Fruit fly (Drosophila melanogaster): Measurements from ENCODE around the gene CG12054.

DNA sequence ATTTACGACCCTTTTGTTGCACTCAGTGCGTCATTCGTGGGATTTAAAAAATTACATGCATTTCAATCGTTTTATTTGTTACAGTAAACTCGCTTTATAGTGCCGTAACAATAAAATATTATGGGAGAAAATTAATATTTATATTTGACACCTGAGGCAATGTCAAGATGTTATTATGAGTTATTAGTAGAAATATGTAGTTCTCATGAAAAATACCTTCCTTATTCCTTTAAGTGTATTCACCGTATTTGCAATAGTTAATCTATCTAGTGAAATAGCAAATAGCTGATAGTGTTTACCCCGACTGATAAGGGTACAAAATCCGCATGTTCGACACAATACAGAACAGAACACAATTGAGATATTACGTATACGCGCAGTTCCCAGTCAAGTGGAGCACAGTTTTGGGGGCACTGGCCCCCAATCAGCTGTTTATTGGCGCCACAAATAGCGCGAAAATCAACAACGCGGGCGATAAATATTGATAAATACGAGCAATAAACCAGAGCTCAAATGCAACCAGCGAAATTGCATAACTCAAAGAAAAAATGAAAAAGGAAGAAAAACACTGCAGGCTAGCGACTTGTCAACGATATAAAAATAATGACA lies 30.0 kb downstream of the CG12054 start:
- TF ChIP-seq usp (GFP tag; optimal IDR thresholded peaks at IDR 0.05) (no peak), Jra (GFP tag; optimal IDR thresholded peaks at IDR 0.05) (no peak), pan (optimal IDR thresholded peaks at IDR 0.05) (no peak)

All from whole organism, wandering third instar larva.